Worm (Caenorhabditis elegans) whole organism, L4/young adult: ENCODE results near the gene F25G6.8.

ENCODE experiments used
- W03F9.2 ChIP-seq: fragments of 150-350 bp; optimal IDR thresholded peaks from 2 replicates; lab custom pipeline; 2014; ENCODE audit warnings: missing biosample characterization, missing genetic modification characterization
- dao-5 ChIP-seq: sonication (generic microtip); optimal IDR thresholded peaks from 2 replicates; lab custom pipeline; 2016; ENCODE audit warnings: missing genotype, missing genetic modification characterization, moderate library complexity, missing compliant biosample characterization
- him-1 ChIP-seq: sonication (generic microtip); optimal IDR thresholded peaks from 2 replicates; lab custom pipeline; 2016; ENCODE audit warnings: missing genotype, missing genetic modification reagents, missing genetic modification characterization, missing compliant biosample characterization

DNA sequence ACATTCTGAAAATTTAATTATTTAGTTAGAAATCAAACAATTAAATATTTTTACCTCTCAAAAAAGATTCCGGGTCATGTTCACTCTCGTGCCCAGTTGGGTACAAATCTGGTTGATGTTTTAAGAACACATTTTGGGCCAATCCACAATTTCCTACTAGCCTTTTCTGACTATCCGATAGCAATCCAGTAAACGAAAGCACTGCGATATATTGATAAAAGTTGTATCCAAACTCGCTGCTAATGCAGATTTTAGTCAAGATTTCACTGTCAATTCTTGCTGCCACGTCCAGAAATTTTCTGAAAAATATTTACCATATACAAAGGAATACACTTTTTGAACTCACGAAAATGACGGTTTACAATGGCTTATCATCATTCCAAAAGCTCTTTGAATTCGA is 4.2 kb upstream of the F25G6.8 start:
- TF ChIP-seq dao-5 (tag; lab: Kevin White, UChicago), result no peak
- TF ChIP-seq W03F9.2 (tag; lab: Kevin White, UChicago), result no peak
- no peak for TF ChIP-seq him-1 (tag; lab: Kevin White, UChicago)
